Fruit fly (Drosophila melanogaster): Measurements from ENCODE around the gene Atac1.
A peak's percentile ranks its signal among the peaks of the same experiment; 100 is the strongest.

Gene Atac1

DNA sequence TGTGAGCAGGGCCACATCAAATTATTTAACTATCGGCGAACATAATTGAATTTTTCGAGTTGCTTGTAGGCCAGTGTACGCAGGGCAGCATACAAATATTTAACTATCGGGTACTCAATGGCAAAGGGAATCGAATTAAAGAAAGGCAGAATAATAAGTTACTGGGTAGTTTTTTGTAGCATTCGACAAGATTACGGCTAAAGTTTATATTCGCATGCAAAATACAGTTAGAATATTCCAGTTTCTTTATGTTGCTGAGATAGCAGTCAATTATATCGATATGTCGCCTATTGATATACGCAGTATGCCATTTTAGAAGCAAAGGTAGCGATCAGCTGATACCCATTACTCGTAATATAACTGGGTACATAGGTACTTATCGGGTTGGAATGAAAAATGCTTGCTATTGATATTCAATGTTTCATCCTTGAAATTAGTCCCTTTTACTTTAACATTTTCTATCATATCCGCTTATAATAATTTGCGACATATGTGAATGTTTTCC, 7.9 kb upstream of the Atac1 start (continued):
- TF ChIP-seq Lim3 (GFP tag; IDR thresholded peaks at IDR 0.05), result no peak
- TF ChIP-seq fu2 (GFP tag; optimal IDR thresholded peaks at IDR 0.05), result peak; percentile 61
- no peak for TF ChIP-seq D (optimal IDR thresholded peaks at IDR 0.05)
- no peak for TF ChIP-seq D (GFP tag; optimal IDR thresholded peaks at IDR 0.05)
- TF ChIP-seq Abd-B (GFP tag; optimal IDR thresholded peaks at IDR 0.05), result no peak
- TF ChIP-seq CG10366 (GFP tag; IDR thresholded peaks at IDR 0.05), result no peak
- 0 out of 2 replicates have a peak, but pooled peaks have one; percentile 15 for TF ChIP-seq Ptx1 (GFP tag; IDR thresholded peaks at IDR 0.05)
- peak; percentile 9 for TF ChIP-seq NC2α (GFP tag; optimal IDR thresholded peaks at IDR 0.05)
- TF ChIP-seq Lpt (GFP tag; optimal IDR thresholded peaks at IDR 0.05), result no peak
- TF ChIP-seq her (GFP tag; optimal IDR thresholded peaks at IDR 0.05), result peak; percentile 66
- TF ChIP-seq CG4730 (GFP tag; IDR thresholded peaks at IDR 0.05), result no peak
- TF ChIP-seq ranshi (GFP tag; IDR thresholded peaks at IDR 0.05), result peak; percentile 62
- peak; percentile 30 for TF ChIP-seq dmrt11E (tag; optimal IDR thresholded peaks at IDR 0.05)
- no peak for TF ChIP-seq CG10462 (GFP tag; optimal IDR thresholded peaks at IDR 0.05)
- TF ChIP-seq CG5953 (GFP tag; IDR thresholded peaks at IDR 0.05), result peak; percentile 64
- TF ChIP-seq CG4707 (GFP tag; optimal IDR thresholded peaks at IDR 0.05), result peak; percentile 16
- TF ChIP-seq CG31224 (GFP tag; IDR thresholded peaks at IDR 0.05), result 0 out of 2 replicates have a peak, but pooled peaks have one; percentile 6
- no peak for TF ChIP-seq Dad (GFP tag; optimal IDR thresholded peaks at IDR 0.05)
- no peak for TF ChIP-seq Blimp-1 (GFP tag; optimal IDR thresholded peaks at IDR 0.05)
- peak; percentile 27 for TF ChIP-seq CG13123 (GFP tag; optimal IDR thresholded peaks at IDR 0.05)
- TF ChIP-seq Ssrp (tag; optimal IDR thresholded peaks at IDR 0.05), result no peak
- TF ChIP-seq sima (GFP tag; optimal IDR thresholded peaks at IDR 0.05), result no peak
- TF ChIP-seq pb (GFP tag; optimal IDR thresholded peaks at IDR 0.05), result peak; percentile 37
- no peak; the same call in 1 of the 2 replicates for TF ChIP-seq rib (GFP tag; IDR thresholded peaks at IDR 0.05)
- TF ChIP-seq ap (GFP tag; IDR thresholded peaks at IDR 0.05), result no peak
- peak; percentile 41 for TF ChIP-seq CG18619 (GFP tag; optimal IDR thresholded peaks at IDR 0.05)
- no peak for TF ChIP-seq zen (tag; optimal IDR thresholded peaks at IDR 0.05)
- peak; percentile 30 for TF ChIP-seq CG4617 (GFP tag; optimal IDR thresholded peaks at IDR 0.05; ENCODE audit: borderline replicate concordance)
- peak; percentile 59 for TF ChIP-seq CG14860 (GFP tag; IDR thresholded peaks at IDR 0.05; ENCODE audit: partially characterized antibody)
- no peak for TF ChIP-seq Taf1 (GFP tag; IDR thresholded peaks at IDR 0.05)
- TF ChIP-seq Nf-YB (GFP tag; optimal IDR thresholded peaks at IDR 0.05), result peak; percentile 6
- TF ChIP-seq Bgb (GFP tag; IDR thresholded peaks at IDR 0.05; ENCODE audit: partially characterized antibody), result peak; percentile 75
- peak; percentile 86 for TF ChIP-seq Scr (GFP tag; IDR thresholded peaks at IDR 0.05; ENCODE audit: partially characterized antibody)
- TF ChIP-seq CG12299 (tag; optimal IDR thresholded peaks at IDR 0.05), result peak; percentile 33
- no peak for TF ChIP-seq CG16779 (GFP tag; IDR thresholded peaks at IDR 0.05)
- TF ChIP-seq Hr78 (GFP tag; optimal IDR thresholded peaks at IDR 0.05), result no peak
- no peak for TF ChIP-seq schlank (tag; optimal IDR thresholded peaks at IDR 0.05)
- TF ChIP-seq CG13287 (GFP tag; IDR thresholded peaks at IDR 0.05; ENCODE audit: partially characterized antibody), result peak; percentile 83
- no peak for TF ChIP-seq ab (GFP tag; optimal IDR thresholded peaks at IDR 0.05)
- TF ChIP-seq CG2889 (GFP tag; IDR thresholded peaks at IDR 0.05), result peak; percentile 93
- no peak for TF ChIP-seq grn (GFP tag; optimal IDR thresholded peaks at IDR 0.05)
- TF ChIP-seq CG11695 (GFP tag; IDR thresholded peaks at IDR 0.05), result peak; percentile 53; the same call in 1 of the 3 replicates
- peak; percentile 95 for TF ChIP-seq Med (GFP tag)
- no peak for TF ChIP-seq TFAM (GFP tag; optimal IDR thresholded peaks at IDR 0.05)
- no peak for TF ChIP-seq eve (GFP tag; optimal IDR thresholded peaks at IDR 0.05)
- TF ChIP-seq CG12236 (GFP tag; optimal IDR thresholded peaks at IDR 0.05), result no peak
- TF ChIP-seq CG11504 (tag; optimal IDR thresholded peaks at IDR 0.05), result peak; percentile 51
- TF ChIP-seq fru (optimal IDR thresholded peaks at IDR 0.05), result no peak
- TF ChIP-seq bcd (GFP tag; optimal IDR thresholded peaks at IDR 0.05), result no peak
- peak; percentile 59 for TF ChIP-seq CG9932 (GFP tag; IDR thresholded peaks at IDR 0.05)
- TF ChIP-seq Chrac-16 (GFP tag; optimal IDR thresholded peaks at IDR 0.05), result peak; percentile 22
